Worm (Caenorhabditis elegans): ENCODE measurements around the gene M04B2.2.

M04B2.2 gene

ce11 chrIV:11565022-11565421, 37.2 kb downstream of the M04B2.2 start:
- peak; percentile 23 for TF ChIP-seq C08G9.2 (tag; optimal IDR thresholded peaks at IDR 0.05)
- TF ChIP-seq elt-4 (tag; optimal IDR thresholded peaks at IDR 0.05) = peak; percentile 87
- no peak for TF ChIP-seq hlh-6 (tag; optimal IDR thresholded peaks at IDR 0.05)
- TF ChIP-seq mec-3 (tag; optimal IDR thresholded peaks at IDR 0.05; ENCODE audit: borderline replicate concordance) = peak; percentile 63
- no peak for TF ChIP-seq odd-2 (tag; optimal IDR thresholded peaks at IDR 0.05)

DNA sequence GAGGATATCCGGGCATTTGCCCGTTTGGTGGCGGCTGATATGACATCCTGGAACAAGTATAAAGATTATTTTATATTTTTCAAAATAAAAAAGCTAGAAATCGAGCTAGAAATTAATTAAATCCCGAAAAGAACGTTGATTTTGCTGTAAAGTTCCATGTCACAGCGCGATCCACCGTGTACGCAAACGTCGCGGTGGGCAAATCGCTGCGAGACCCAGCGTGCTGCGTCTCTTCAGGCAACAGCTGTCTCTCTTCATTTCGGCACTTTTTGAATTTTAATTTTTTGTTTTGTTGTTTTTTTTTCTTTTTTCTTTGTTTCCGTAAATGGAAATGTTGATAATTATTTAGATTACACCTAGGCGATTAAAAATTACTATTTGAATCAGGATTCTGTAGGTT, 38.3 kb downstream of the M04B2.2 start, which contains the start of gene sec-24.1:
Gene sec-24.1, minus strand, starts transcription at position 49 of the 400 bp plus-strand sequence.
- no peak for TF ChIP-seq ceh-2 (tag; optimal IDR thresholded peaks at IDR 0.05)
- TF ChIP-seq sox-2 (GFP tag; IDR thresholded peaks at IDR 0.05) = no peak
- TF ChIP-seq elt-4 (tag; optimal IDR thresholded peaks at IDR 0.05) = no peak
- no peak for TF ChIP-seq ceh-24 (tag; optimal IDR thresholded peaks at IDR 0.05)
- TF ChIP-seq pha-4 (tag; optimal IDR thresholded peaks at IDR 0.05) = no peak
- TF ChIP-seq gmeb-2 (tag; optimal IDR thresholded peaks at IDR 0.05) = no peak
- TF ChIP-seq K09A11.1 (tag; optimal IDR thresholded peaks at IDR 0.05; ENCODE audit: insufficient read depth) = peak; percentile 59
- no peak for TF ChIP-seq che-1 (tag; optimal IDR thresholded peaks at IDR 0.05)
- TF ChIP-seq hlh-6 (tag; optimal IDR thresholded peaks at IDR 0.05) = no peak
- TF ChIP-seq hlh-15 (tag; optimal IDR thresholded peaks at IDR 0.05) = no peak
- no peak for TF ChIP-seq fkh-10 (GFP tag; optimal IDR thresholded peaks at IDR 0.05)
- no peak for TF ChIP-seq C08G9.2 (tag; optimal IDR thresholded peaks at IDR 0.05)
- no peak for TF ChIP-seq unc-3 (GFP tag; conservative IDR thresholded peaks at IDR 0.05)
- no peak for TF ChIP-seq unc-3 (tag; optimal IDR thresholded peaks at IDR 0.05)
- TF ChIP-seq odd-2 (tag; optimal IDR thresholded peaks at IDR 0.05) = no peak
- no peak for TF ChIP-seq unc-55 (GFP tag; optimal IDR thresholded peaks at IDR 0.05)
- no peak for TF ChIP-seq tbx-7 (tag; optimal IDR thresholded peaks at IDR 0.05)
- no peak for TF ChIP-seq elt-2 (tag; optimal IDR thresholded peaks at IDR 0.05)
- no peak for TF ChIP-seq pag-3 (tag; optimal IDR thresholded peaks at IDR 0.05; ENCODE audit: borderline replicate concordance)
- TF ChIP-seq pqm-1 (tag; optimal IDR thresholded peaks at IDR 0.05) = no peak
- no peak for TF ChIP-seq lim-6 (tag; optimal IDR thresholded peaks at IDR 0.05)
- TF ChIP-seq hlh-8 (tag; optimal IDR thresholded peaks at IDR 0.05) = no peak
- TF ChIP-seq ets-4 (tag; optimal IDR thresholded peaks at IDR 0.05) = peak; percentile 17
- TF ChIP-seq ceh-31 (tag; optimal IDR thresholded peaks at IDR 0.05) = peak; percentile 42
- no peak for TF ChIP-seq ztf-16 (tag; optimal IDR thresholded peaks at IDR 0.05)
- TF ChIP-seq ahr-1 (tag; optimal IDR thresholded peaks at IDR 0.05) = no peak
- TF ChIP-seq rnt-1 (tag; optimal IDR thresholded peaks at IDR 0.05) = peak; percentile 7
- TF ChIP-seq eyg-1 (tag; optimal IDR thresholded peaks at IDR 0.05) = no peak
- peak; percentile 3 for TF ChIP-seq unc-42 (tag; optimal IDR thresholded peaks at IDR 0.05)
- peak; percentile 13 for TF ChIP-seq pax-1 (tag; optimal IDR thresholded peaks at IDR 0.05)
- no peak for TF ChIP-seq fax-1 (tag; optimal IDR thresholded peaks at IDR 0.05)
- TF ChIP-seq syd-9 (tag; optimal IDR thresholded peaks at IDR 0.05) = no peak
- TF ChIP-seq K02D7.2 (tag; optimal IDR thresholded peaks at IDR 0.05) = no peak
- no peak for TF ChIP-seq lin-11 (tag; optimal IDR thresholded peaks at IDR 0.05)
- TF ChIP-seq ceh-19 (GFP tag; optimal IDR thresholded peaks at IDR 0.05) = no peak
- no peak for TF ChIP-seq ama-1 (optimal IDR thresholded peaks at IDR 0.05)
- TF ChIP-seq ceh-34 (tag; optimal IDR thresholded peaks at IDR 0.05) = no peak
- TF ChIP-seq dve-1 (tag; optimal IDR thresholded peaks at IDR 0.05) = peak; percentile 8
- TF ChIP-seq ceh-48 (tag; optimal IDR thresholded peaks at IDR 0.05) = no peak
- no peak for TF ChIP-seq ref-2 (tag; optimal IDR thresholded peaks at IDR 0.05)
- no peak for TF ChIP-seq pha-2 (tag; optimal IDR thresholded peaks at IDR 0.05)
- TF ChIP-seq ceh-14 (tag; optimal IDR thresholded peaks at IDR 0.05) = no peak
- no peak for TF ChIP-seq hlh-30 (tag; optimal IDR thresholded peaks at IDR 0.05; ENCODE audit: insufficient read depth)
- no peak for TF ChIP-seq Y22D7AL.16 (tag; optimal IDR thresholded peaks at IDR 0.05)
- no peak for TF ChIP-seq unc-86 (tag; optimal IDR thresholded peaks at IDR 0.05)
- no peak for TF ChIP-seq C38D4.7 (GFP tag; optimal IDR thresholded peaks at IDR 0.05)
- no peak for TF ChIP-seq ceh-22 (tag; optimal IDR thresholded peaks at IDR 0.05)
- TF ChIP-seq madf-2 (tag; optimal IDR thresholded peaks at IDR 0.05) = no peak
- TF ChIP-seq nhr-232 (tag; optimal IDR thresholded peaks at IDR 0.05) = no peak
- TF ChIP-seq ceh-45 (GFP tag; IDR thresholded peaks at IDR 0.05) = no peak
- no peak for TF ChIP-seq fkh-6 (tag; optimal IDR thresholded peaks at IDR 0.05)

Data from whole organism, late embryonic.